Fruit fly (Drosophila melanogaster) whole organism, prepupa: ENCODE data around the gene CG32259.
A peak's percentile ranks its signal among the peaks of the same experiment; 100 is the strongest.

Experiments used
- CG10631 ChIP-seq: fragments of 200-800 bp; sonication (Bioruptor generic); optimal IDR thresholded peaks from 2 replicates; lab custom pipeline; 2016; ENCODE audit warnings: missing biosample characterization, missing genetic modification characterization
- CG11762 ChIP-seq: fragments of 200-800 bp; sonication (Bioruptor generic); optimal IDR thresholded peaks from 3 replicates; lab custom pipeline; 2016; ENCODE audit warnings: missing biosample characterization, missing genetic modification characterization; ENCODE audit not compliant: insufficient read depth
- CG1621 ChIP-seq: fragments of 200-800 bp; sonication (Bioruptor generic); optimal IDR thresholded peaks from 3 replicates; lab custom pipeline; 2018; ENCODE audit warnings: missing biosample characterization, mild to moderate bottlenecking, missing genetic modification characterization
- CG3032 ChIP-seq: fragments of 200-800 bp; optimal IDR thresholded peaks from 2 replicates; lab custom pipeline; 2019; ENCODE audit warnings: missing biosample characterization, mild to moderate bottlenecking, missing genetic modification characterization, moderate library complexity
- CG34406 ChIP-seq: fragments of 200-800 bp; sonication (Bioruptor generic); optimal IDR thresholded peaks from 3 replicates; lab custom pipeline; 2016; ENCODE audit warnings: missing biosample characterization, missing genetic modification characterization
- CG3919 ChIP-seq: fragments of 200-800 bp; sonication (Bioruptor generic); optimal IDR thresholded peaks from 3 replicates; lab custom pipeline; 2016; ENCODE audit warnings: missing biosample characterization, missing genetic modification characterization
- CG6163 ChIP-seq: fragments of 200-800 bp; sonication (Bioruptor generic); IDR thresholded peaks from 3 replicates; pipeline ENCODE4 v1.3.6; 2022; ENCODE audit warnings: missing biosample characterization, missing genetic modification characterization
- CG6276 ChIP-seq: fragments of 200-800 bp; sonication (Bioruptor generic); optimal IDR thresholded peaks from 2 replicates; lab custom pipeline; 2017; ENCODE audit warnings: missing biosample characterization, mild to moderate bottlenecking, missing genetic modification characterization
- CG6808 ChIP-seq: fragments of 200-800 bp; sonication (Bioruptor generic); optimal IDR thresholded peaks from 3 replicates; lab custom pipeline; 2017; ENCODE audit warnings: missing biosample characterization, missing genetic modification characterization, mild to moderate bottlenecking, moderate library complexity, missing genetic modification reagents
- CG6854 ChIP-seq: fragments of 200-800 bp; sonication (Bioruptor generic); optimal IDR thresholded peaks from 2 replicates; lab custom pipeline; 2017; ENCODE audit warnings: missing biosample characterization, mild to moderate bottlenecking, missing genetic modification characterization
- CG7368 ChIP-seq: fragments of 200-800 bp; sonication (Bioruptor generic); optimal IDR thresholded peaks from 3 replicates; lab custom pipeline; 2016; ENCODE audit warnings: missing biosample characterization, missing genetic modification characterization
- CG8319 ChIP-seq: fragments of 200-800 bp; sonication (Bioruptor generic); optimal IDR thresholded peaks from 3 replicates; lab custom pipeline; 2016; ENCODE audit warnings: missing biosample characterization, missing genetic modification characterization
- CG8632 ChIP-seq: fragments of 200-800 bp; sonication (Bioruptor generic); optimal IDR thresholded peaks from 3 replicates; lab custom pipeline; 2016; ENCODE audit warnings: missing biosample characterization, missing genetic modification characterization
- CG9139 ChIP-seq: fragments of 200-800 bp; sonication (Bioruptor generic); optimal IDR thresholded peaks from 3 replicates; lab custom pipeline; 2017; ENCODE audit warnings: missing biosample characterization, mild to moderate bottlenecking, missing genetic modification characterization
- Eip75B ChIP-seq: fragments of 200-800 bp; sonication (Bioruptor generic); optimal IDR thresholded peaks from 3 replicates; lab custom pipeline; 2016; ENCODE audit warnings: missing biosample characterization, missing genetic modification characterization
- Eip78C ChIP-seq: fragments of 200-800 bp; sonication (Bioruptor generic); peaks from one replicate; lab custom pipeline; 2016; ENCODE audit warnings: missing biosample characterization, missing genetic modification characterization
- Ets21C ChIP-seq: fragments of 200-800 bp; sonication (Bioruptor generic); optimal IDR thresholded peaks from 3 replicates; lab custom pipeline; 2016; ENCODE audit warnings: missing biosample characterization, missing genetic modification characterization
- Ets96B ChIP-seq: fragments of 200-800 bp; optimal IDR thresholded peaks from 2 replicates; lab custom pipeline; 2019; ENCODE audit warnings: missing biosample characterization, mild to moderate bottlenecking, missing genetic modification characterization, moderate library complexity
- Hr38 ChIP-seq: sonication (Bioruptor generic); optimal IDR thresholded peaks from 2 replicates; lab custom pipeline; 2016; ENCODE audit warnings: missing biosample characterization, missing genetic modification characterization
- Hr39 ChIP-seq: fragments of 200-800 bp; sonication (Bioruptor generic); optimal IDR thresholded peaks from 2 replicates; lab custom pipeline; 2016; ENCODE audit warnings: missing biosample characterization, missing genetic modification characterization
- Hr4 ChIP-seq: fragments of 200-800 bp; sonication (Bioruptor generic); optimal IDR thresholded peaks from 3 replicates; lab custom pipeline; 2016; ENCODE audit warnings: missing biosample characterization, missing genetic modification characterization
- Lpt ChIP-seq: fragments of 200-800 bp; sonication (Bioruptor generic); optimal IDR thresholded peaks from 3 replicates; lab custom pipeline; 2016; ENCODE audit warnings: missing biosample characterization, missing genetic modification characterization
- Met ChIP-seq: fragments of 200-800 bp; sonication (Bioruptor generic); optimal IDR thresholded peaks from 3 replicates; lab custom pipeline; 2016; ENCODE audit warnings: missing biosample characterization, missing genetic modification characterization
- Smox ChIP-seq: fragments of 200-800 bp; sonication (Bioruptor generic); optimal IDR thresholded peaks from 3 replicates; lab custom pipeline; 2016; ENCODE audit warnings: missing biosample characterization, missing genetic modification characterization
- Sox102F ChIP-seq: fragments of 200-800 bp; sonication (Bioruptor generic); optimal IDR thresholded peaks from 2 replicates; lab custom pipeline; 2016; ENCODE audit warnings: missing biosample characterization, mild to moderate bottlenecking, missing genetic modification characterization
- Sox14 ChIP-seq: fragments of 200-800 bp; sonication (Bioruptor generic); optimal IDR thresholded peaks from 3 replicates; lab custom pipeline; 2016; ENCODE audit warnings: missing biosample characterization, missing genetic modification characterization
- Sox15 ChIP-seq: fragments of 200-800 bp; sonication (Bioruptor generic); optimal IDR thresholded peaks from 3 replicates; lab custom pipeline; 2016; ENCODE audit warnings: missing biosample characterization, missing genetic modification characterization
- acj6 ChIP-seq: fragments of 200-800 bp; sonication (Bioruptor generic); optimal IDR thresholded peaks from 3 replicates; lab custom pipeline; 2016; ENCODE audit warnings: missing biosample characterization, missing genetic modification characterization
- cyc ChIP-seq: fragments of 200-800 bp; sonication (Bioruptor generic); optimal IDR thresholded peaks from 3 replicates; lab custom pipeline; 2016; ENCODE audit warnings: missing biosample characterization, missing genetic modification characterization
- dac ChIP-seq: fragments of 200-800 bp; sonication (Bioruptor generic); optimal IDR thresholded peaks from 2 replicates; lab custom pipeline; 2017; ENCODE audit warnings: missing biosample characterization, mild to moderate bottlenecking, missing genetic modification characterization
- dsx ChIP-seq: fragments of 200-800 bp; optimal IDR thresholded peaks from 3 replicates; lab custom pipeline; 2019; ENCODE audit warnings: missing biosample characterization, mild to moderate bottlenecking, missing genetic modification characterization, moderate library complexity; ENCODE audit not compliant: poor library complexity, severe bottlenecking
- eg ChIP-seq: fragments of 200-800 bp; sonication (Bioruptor generic); IDR thresholded peaks from 3 replicates; pipeline ENCODE4 v1.3.6; 2022; ENCODE audit warnings: missing biosample characterization, missing genetic modification characterization
- esn ChIP-seq: fragments of 200-800 bp; sonication (Bioruptor generic); optimal IDR thresholded peaks from 2 replicates; lab custom pipeline; 2016; ENCODE audit warnings: missing biosample characterization, mild to moderate bottlenecking, missing genetic modification characterization, moderate library complexity
- fd85E ChIP-seq: fragments of 200-800 bp; sonication (Bioruptor generic); optimal IDR thresholded peaks from 3 replicates; lab custom pipeline; 2016; ENCODE audit warnings: missing biosample characterization, missing genetic modification characterization
- fkh ChIP-seq: fragments of 200-800 bp; sonication (Bioruptor generic); optimal IDR thresholded peaks from 3 replicates; lab custom pipeline; 2017; ENCODE audit warnings: missing biosample characterization, mild to moderate bottlenecking, missing genetic modification characterization, moderate library complexity
- lz ChIP-seq: fragments of 200-800 bp; sonication (Bioruptor generic); optimal IDR thresholded peaks from 3 replicates; lab custom pipeline; 2016; ENCODE audit warnings: missing biosample characterization, missing genetic modification characterization
- salr ChIP-seq, 2 experiments: fragments of 200-800 bp; sonication (Bioruptor generic); optimal IDR thresholded peaks; 3 replicates each; lab custom pipeline; 2016 to 2018; ENCODE audit warnings: missing biosample characterization in 2 of 2, missing genetic modification characterization in 2 of 2, mild to moderate bottlenecking in 1 of 2
- ss ChIP-seq, 2 experiments: fragments of 200-800 bp; sonication (Bioruptor generic); optimal IDR thresholded peaks; 2 replicates in 1 of 2; 3 replicates in 1 of 2; lab custom pipeline; 2017 to 2018; ENCODE audit warnings: mild to moderate bottlenecking in 2 of 2, missing biosample characterization in 2 of 2, missing genetic modification characterization in 2 of 2, moderate library complexity in 1 of 2
- svp ChIP-seq: fragments of 200-800 bp; sonication (Bioruptor generic); peaks from one replicate; lab custom pipeline; 2016; ENCODE audit warnings: missing biosample characterization, missing genetic modification characterization
- topi ChIP-seq: fragments of 200-800 bp; sonication (Bioruptor generic); optimal IDR thresholded peaks from 3 replicates; lab custom pipeline; 2016; ENCODE audit warnings: missing biosample characterization, missing genetic modification characterization

Gene CG32259

dm6 chr3L:4092705-4093257 is 23.6 kb downstream of the CG32259 start, which contains the start of gene CG14990:
TSS of gene CG14990 (plus strand) at chr3L:4093207.
- no peak for TF ChIP-seq CG6808 (GFP tag; lab: Kevin White, UChicago)
- no peak for TF ChIP-seq CG11762 (GFP tag; lab: Kevin White, UChicago)
- no peak for TF ChIP-seq Lpt (GFP tag; lab: Kevin White, UChicago)
- TF ChIP-seq CG7368 (GFP tag; lab: Kevin White, UChicago): no peak
- no peak for TF ChIP-seq Sox102F (GFP tag; lab: Kevin White, UChicago)
- TF ChIP-seq lz (GFP tag; lab: Kevin White, UChicago): no peak
- no peak for TF ChIP-seq Hr38 (GFP tag; lab: Kevin White, UChicago)
- no peak for TF ChIP-seq CG34406

- no peak for TF ChIP-seq acj6 (GFP tag; lab: Kevin White, UChicago)
- TF ChIP-seq ss (GFP tag; optimal IDR thresholded peaks at IDR 0.05; lab: Kevin White, UChicago): peak in 1 of 2 experiments; percentile 96
- TF ChIP-seq, all 60 proteins: peak for 1
Measured at dm6 chr3L:4096546-4096945, 27.4 kb downstream of the CG32259 start.

dm6 chr3L:4099194-4099593 is 30.0 kb downstream of the CG32259 start:
- TF ChIP-seq svp (GFP tag; lab: Kevin White, UChicago): peak; percentile 4
- no peak for TF ChIP-seq CG8632 (GFP tag; lab: Kevin White, UChicago)
- no peak for TF ChIP-seq ss (GFP tag; optimal IDR thresholded peaks at IDR 0.05; lab: Kevin White, UChicago)
- TF ChIP-seq fkh: peak; percentile 36
- TF ChIP-seq CG10631 (GFP tag; lab: Kevin White, UChicago): no peak
- no peak for TF ChIP-seq CG1621 (tag; lab: Kevin White, UChicago)
- no peak for TF ChIP-seq Ets96B (tag; lab: Kevin White, UChicago)
- TF ChIP-seq acj6 (GFP tag; lab: Kevin White, UChicago): no peak
- TF ChIP-seq topi: no peak
- no peak for TF ChIP-seq Sox102F (GFP tag; lab: Kevin White, UChicago)
- no peak for TF ChIP-seq Smox (GFP tag; lab: Kevin White, UChicago)
- TF ChIP-seq salr (GFP tag; optimal IDR thresholded peaks at IDR 0.05; lab: Kevin White, UChicago): no peak
- TF ChIP-seq CG6808 (GFP tag; lab: Kevin White, UChicago): no peak
- TF ChIP-seq Hr38 (GFP tag; lab: Kevin White, UChicago): no peak
- TF ChIP-seq CG6854 (GFP tag; lab: Kevin White, UChicago): no peak
- TF ChIP-seq CG3919 (GFP tag; lab: Kevin White, UChicago): no peak

- peak; percentile 15 for TF ChIP-seq Sox102F (GFP tag; lab: Kevin White, UChicago)
- no peak for TF ChIP-seq cyc (GFP tag; lab: Kevin White, UChicago)
- peak; percentile 2 for TF ChIP-seq Ets96B (tag; lab: Kevin White, UChicago)
- TF ChIP-seq lz (GFP tag; lab: Kevin White, UChicago): no peak
- peak; percentile 67 for TF ChIP-seq dsx (GFP tag; lab: Kevin White, UChicago)
- TF ChIP-seq CG6854 (GFP tag; lab: Kevin White, UChicago): peak; percentile 70
- no peak for TF ChIP-seq dac (GFP tag; lab: Kevin White, UChicago)
- TF ChIP-seq esn (GFP tag; lab: Kevin White, UChicago): peak; percentile 8
- TF ChIP-seq fd85E (GFP tag; lab: Kevin White, UChicago): peak; percentile 19
- peak; percentile 37 to 75 for TF ChIP-seq ss (GFP tag; optimal IDR thresholded peaks at IDR 0.05; lab: Kevin White, UChicago)
- no peak for TF ChIP-seq CG10631 (GFP tag; lab: Kevin White, UChicago)
- TF ChIP-seq Hr38 (GFP tag; lab: Kevin White, UChicago): no peak
- no peak for TF ChIP-seq CG3032
- no peak for TF ChIP-seq CG8319 (GFP tag; lab: Kevin White, UChicago)
- 0 out of 3 replicates have a peak, but pooled peaks have one; percentile 31 for TF ChIP-seq eg (GFP tag; lab: Robert Waterston, UW)
- peak; percentile 64; the same call in 2 of the 3 replicates for TF ChIP-seq CG6163 (GFP tag; lab: Robert Waterston, UW)
- TF ChIP-seq Eip78C: peak; percentile 76
- TF ChIP-seq CG9139: peak; percentile 32
- TF ChIP-seq Eip75B: peak; percentile 33
- TF ChIP-seq CG3919 (GFP tag; lab: Kevin White, UChicago): peak; percentile 44
- TF ChIP-seq Hr39: no peak
- TF ChIP-seq Ets21C (GFP tag; lab: Kevin White, UChicago): no peak
- no peak for TF ChIP-seq Sox15 (GFP tag; lab: Kevin White, UChicago)
- TF ChIP-seq svp (GFP tag; lab: Kevin White, UChicago): peak; percentile 77
- TF ChIP-seq Sox14 (GFP tag; lab: Kevin White, UChicago): peak; percentile 33
- TF ChIP-seq Met (GFP tag; lab: Kevin White, UChicago): no peak
- TF ChIP-seq CG6808 (GFP tag; lab: Kevin White, UChicago): peak; percentile 14
- peak; percentile 37 for TF ChIP-seq Lpt (GFP tag; lab: Kevin White, UChicago)
- peak; percentile 22 for TF ChIP-seq CG6276 (GFP tag; lab: Kevin White, UChicago)
- TF ChIP-seq topi: peak; percentile 1
- TF ChIP-seq Hr4 (GFP tag; lab: Kevin White, UChicago): no peak
Measured at dm6 chr3L:4102496-4103257, 33.5 kb downstream of the CG32259 start, which contains the start of gene CG14995. TSS of gene CG14995 (minus strand) at chr3L:4103256.
